Fruit fly (Drosophila melanogaster) whole organism, pupa: ENCODE results near the gene gro.
A peak's percentile ranks its signal among the peaks of the same experiment; 100 is the strongest.

Experiments used
- CG10348 ChIP-seq: fragments of 200-800 bp; sonication (Bioruptor generic); IDR thresholded peaks from 2 replicates; pipeline ENCODE4 v1.3.6; 2022; ENCODE audit warnings: missing biosample characterization, missing genetic modification characterization
- CG12605 ChIP-seq: fragments of 200-800 bp; sonication (Bioruptor generic); IDR thresholded peaks from 2 replicates; pipeline ENCODE4 v1.3.6; 2022; ENCODE audit warnings: missing biosample characterization, missing genetic modification characterization
- CG13204 ChIP-seq: fragments of 200-800 bp; sonication (Bioruptor generic); optimal IDR thresholded peaks from 2 replicates; lab custom pipeline; 2018; ENCODE audit warnings: missing biosample characterization, mild to moderate bottlenecking, missing genetic modification characterization, moderate library complexity
- CG14655 ChIP-seq: fragments of 200-800 bp; sonication (Bioruptor generic); optimal IDR thresholded peaks from 3 replicates; lab custom pipeline; 2017; ENCODE audit warnings: mild to moderate bottlenecking, missing biosample characterization, missing genetic modification reagents, missing genetic modification characterization
- CG15710 ChIP-seq: fragments of 200-800 bp; sonication (Bioruptor generic); optimal IDR thresholded peaks from 2 replicates; lab custom pipeline; 2018; ENCODE audit warnings: missing biosample characterization, mild to moderate bottlenecking, missing genetic modification characterization, moderate library complexity
- CG17806 ChIP-seq: fragments of 200-800 bp; sonication (Bioruptor generic); optimal IDR thresholded peaks from 2 replicates; lab custom pipeline; 2018; ENCODE audit warnings: missing biosample characterization, mild to moderate bottlenecking, missing genetic modification characterization, moderate library complexity
- CG32121 ChIP-seq: fragments of 200-800 bp; sonication (Bioruptor generic); IDR thresholded peaks from 2 replicates; pipeline ENCODE4 v1.3.6; 2022; ENCODE audit warnings: missing biosample characterization, missing genetic modification characterization
- CG34367 ChIP-seq: fragments of 200-800 bp; sonication (Bioruptor generic); optimal IDR thresholded peaks from 2 replicates; lab custom pipeline; 2018; ENCODE audit warnings: missing biosample characterization, mild to moderate bottlenecking, missing genetic modification characterization
- CG4496 ChIP-seq: fragments of 200-800 bp; sonication (Bioruptor generic); IDR thresholded peaks from 3 replicates; pipeline ENCODE4 v1.3.6; 2022; ENCODE audit warnings: missing biosample characterization, missing genetic modification characterization
- CG8159 ChIP-seq: fragments of 200-800 bp; sonication (Bioruptor generic); optimal IDR thresholded peaks from 3 replicates; lab custom pipeline; 2018; ENCODE audit warnings: missing biosample characterization, mild to moderate bottlenecking, missing genetic modification characterization, moderate library complexity
- CG8301 ChIP-seq: fragments of 200-800 bp; sonication (Bioruptor generic); optimal IDR thresholded peaks from 2 replicates; lab custom pipeline; 2018; ENCODE audit warnings: missing biosample characterization, mild to moderate bottlenecking, missing genetic modification characterization
- CG9948 ChIP-seq: fragments of 200-800 bp; sonication (Bioruptor generic); optimal IDR thresholded peaks from 2 replicates; lab custom pipeline; 2018; ENCODE audit warnings: missing biosample characterization, mild to moderate bottlenecking, missing genetic modification characterization, moderate library complexity
- D1 ChIP-seq: fragments of 200-800 bp; sonication (Bioruptor generic); optimal IDR thresholded peaks from 2 replicates; lab custom pipeline; 2018; ENCODE audit warnings: missing biosample characterization, mild to moderate bottlenecking, missing genetic modification characterization, moderate library complexity
- EcR ChIP-seq: fragments of 200-800 bp; sonication (Bioruptor generic); optimal IDR thresholded peaks from 3 replicates; lab custom pipeline; 2019; ENCODE audit warnings: missing biosample characterization, missing genetic modification characterization, mild to moderate bottlenecking, moderate library complexity, missing genetic modification reagents
- Ets98B ChIP-seq: fragments of 200-800 bp; sonication (Bioruptor generic); IDR thresholded peaks from 2 replicates; pipeline ENCODE4 v1.3.6; 2022; ENCODE audit warnings: missing biosample characterization, missing genetic modification characterization
- Pif1A ChIP-seq: fragments of 200-800 bp; sonication (Bioruptor generic); optimal IDR thresholded peaks from 3 replicates; lab custom pipeline; 2016; ENCODE audit warnings: missing biosample characterization, missing genetic modification characterization
- Pif1B ChIP-seq: fragments of 200-800 bp; sonication (Bioruptor generic); optimal IDR thresholded peaks from 3 replicates; lab custom pipeline; 2016; ENCODE audit warnings: missing biosample characterization, missing genetic modification characterization
- Snoo ChIP-seq: fragments of 200-800 bp; sonication (Bioruptor generic); optimal IDR thresholded peaks from 3 replicates; lab custom pipeline; 2017; ENCODE audit warnings: missing biosample characterization, mild to moderate bottlenecking, missing genetic modification characterization, inconsistent platforms
- fd96Ca ChIP-seq: fragments of 200-800 bp; sonication (Bioruptor generic); IDR thresholded peaks from 3 replicates; pipeline ENCODE4 v1.3.6; 2022; ENCODE audit warnings: missing biosample characterization, missing genetic modification characterization
- gl ChIP-seq: fragments of 200-800 bp; sonication (Bioruptor generic); optimal IDR thresholded peaks from 2 replicates; lab custom pipeline; 2018; ENCODE audit warnings: missing biosample characterization, mild to moderate bottlenecking, missing genetic modification characterization
- rn ChIP-seq: fragments of 200-800 bp; sonication (Bioruptor generic); IDR thresholded peaks from 2 replicates; pipeline ENCODE4 v1.3.6; 2022; ENCODE audit warnings: missing biosample characterization, missing genetic modification characterization

Gene gro

DNA sequence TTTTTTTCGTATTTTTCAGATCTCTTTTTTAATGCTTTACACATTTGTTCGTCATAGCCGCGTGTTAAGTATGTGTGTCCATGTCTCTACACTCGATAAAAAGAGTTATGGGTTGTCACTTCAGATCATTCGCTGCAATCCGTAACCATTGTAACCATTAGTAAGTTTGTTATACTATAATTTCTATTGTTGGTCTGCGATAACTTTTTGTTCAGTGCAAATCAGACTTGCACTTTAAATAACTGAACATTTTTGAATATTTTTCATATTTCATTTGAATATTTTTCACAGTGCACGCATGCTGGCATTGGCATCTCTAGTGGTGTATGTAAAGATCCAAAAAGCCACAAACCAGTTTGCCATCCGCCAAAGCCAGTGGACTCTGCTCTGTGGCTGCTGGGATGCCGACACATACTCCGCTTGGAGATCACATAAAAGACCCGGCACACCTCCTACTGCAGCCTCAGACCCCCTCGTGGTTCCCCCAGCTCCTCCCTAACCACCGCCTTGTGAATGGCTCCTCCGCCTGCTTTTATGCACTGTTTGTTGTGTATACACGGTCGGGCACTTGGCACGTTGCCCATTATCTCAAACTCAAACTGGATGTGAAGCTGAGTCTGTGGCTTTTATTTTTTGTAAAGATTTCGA, 32.5 kb upstream of the gro start:
- TF ChIP-seq Pif1B (peak; percentile 99), CG15710 (tag; lab: Kevin White, UChicago) (peak; percentile 98), CG34367 (peak; percentile 98), Ets98B (peak; percentile 95), CG32121 (GFP tag; lab: Robert Waterston, UW) (peak; percentile 93), CG17806 (tag; lab: Kevin White, UChicago) (peak; percentile 98), EcR (GFP tag; lab: Kevin White, UChicago) (peak; percentile 64), CG10348 (GFP tag; lab: Robert Waterston, UW) (0 out of 2 replicates have a peak, but pooled peaks have one; percentile 42), CG13204 (GFP tag; lab: Kevin White, UChicago) (peak; percentile 69), CG14655 (peak; percentile 97), Snoo (tag; lab: Kevin White, UChicago) (peak; percentile 97), CG8159 (tag; lab: Kevin White, UChicago) (peak; percentile 99), rn (GFP tag; lab: Robert Waterston, UW) (peak; percentile 88), gl (peak; percentile 95), CG8301 (peak; percentile 97), CG12605 (GFP tag; lab: Robert Waterston, UW) (peak; percentile 86), fd96Ca (GFP tag; lab: Robert Waterston, UW) (peak; percentile 94), Pif1A (GFP tag; lab: Kevin White, UChicago) (peak; percentile 99), D1 (tag; lab: Kevin White, UChicago) (peak; percentile 97), CG4496 (GFP tag; lab: Robert Waterston, UW) (peak; percentile 96), CG9948 (tag; lab: Kevin White, UChicago) (peak; percentile 98)
- TF ChIP-seq, all 21 proteins: peak for 21

DNA sequence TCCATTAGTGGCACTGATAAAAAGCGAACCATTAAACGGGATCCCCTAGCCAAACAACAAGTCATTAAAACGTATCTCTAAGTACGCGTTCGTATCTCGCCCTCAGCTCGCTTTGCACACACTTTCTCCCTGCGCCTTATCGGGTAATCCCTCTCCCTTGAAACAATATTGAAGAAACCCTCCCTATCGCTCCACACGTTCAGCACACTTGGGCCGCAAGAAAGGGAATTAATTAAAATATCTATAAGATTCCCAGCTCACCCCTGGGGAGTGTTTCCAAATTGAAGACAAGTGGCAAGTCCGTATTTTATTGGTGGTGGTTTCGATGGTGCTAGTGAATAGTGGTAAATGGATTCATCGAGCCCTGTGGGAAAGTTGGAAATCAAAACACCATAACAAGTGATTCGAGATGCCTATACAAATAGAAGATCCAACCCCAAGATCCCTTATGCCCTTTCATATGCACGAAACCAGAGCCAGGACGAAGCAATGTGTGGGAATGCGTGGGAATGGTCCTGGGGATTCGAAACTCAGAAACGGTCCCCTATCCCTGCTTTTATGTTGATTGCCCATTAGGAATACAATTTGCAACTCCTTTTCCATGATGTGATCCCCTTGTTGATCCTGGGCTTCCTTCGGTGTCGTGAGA, 31.6 kb upstream of the gro start:
- no peak for TF ChIP-seq CG15710 (tag; lab: Kevin White, UChicago)
- TF ChIP-seq Pif1B: no peak
- no peak for TF ChIP-seq D1 (tag; lab: Kevin White, UChicago)
- no peak for TF ChIP-seq CG12605 (GFP tag; lab: Robert Waterston, UW)
- no peak for TF ChIP-seq CG32121 (GFP tag; lab: Robert Waterston, UW)
- no peak for TF ChIP-seq CG8301
- no peak for TF ChIP-seq fd96Ca (GFP tag; lab: Robert Waterston, UW)
- no peak for TF ChIP-seq CG13204 (GFP tag; lab: Kevin White, UChicago)

DNA sequence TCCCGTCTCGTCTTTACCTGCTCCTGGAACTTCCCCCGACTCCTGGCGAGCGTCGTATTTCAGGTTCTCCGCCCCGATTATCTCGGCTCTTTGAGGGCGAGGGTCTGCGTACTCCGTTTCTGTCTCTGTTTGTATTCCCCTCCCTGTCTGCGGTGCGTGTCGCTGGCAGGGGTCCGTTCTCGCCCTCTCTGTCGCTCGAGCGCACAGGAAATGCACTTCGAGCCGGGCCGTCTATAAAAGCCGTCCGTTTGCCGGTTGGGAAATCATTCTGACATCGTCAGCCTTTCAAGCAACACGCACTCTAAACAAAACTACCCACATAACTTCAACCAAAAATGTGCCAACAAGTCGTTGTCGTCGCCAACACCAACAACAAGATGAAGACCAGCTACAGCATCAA, 30.9 kb upstream of the gro start:
- TF ChIP-seq Snoo (tag; lab: Kevin White, UChicago) (no peak), Ets98B (no peak), CG14655 (no peak), CG17806 (tag; lab: Kevin White, UChicago) (no peak), CG8301 (no peak), EcR (GFP tag; lab: Kevin White, UChicago) (peak; percentile 57), CG34367 (no peak), CG13204 (GFP tag; lab: Kevin White, UChicago) (peak; percentile 95), Pif1B (no peak), rn (GFP tag; lab: Robert Waterston, UW) (no peak), Pif1A (GFP tag; lab: Kevin White, UChicago) (no peak), CG8159 (tag; lab: Kevin White, UChicago) (no peak), CG12605 (GFP tag; lab: Robert Waterston, UW) (no peak), gl (no peak), CG9948 (tag; lab: Kevin White, UChicago) (no peak), CG32121 (GFP tag; lab: Robert Waterston, UW) (no peak)

DNA sequence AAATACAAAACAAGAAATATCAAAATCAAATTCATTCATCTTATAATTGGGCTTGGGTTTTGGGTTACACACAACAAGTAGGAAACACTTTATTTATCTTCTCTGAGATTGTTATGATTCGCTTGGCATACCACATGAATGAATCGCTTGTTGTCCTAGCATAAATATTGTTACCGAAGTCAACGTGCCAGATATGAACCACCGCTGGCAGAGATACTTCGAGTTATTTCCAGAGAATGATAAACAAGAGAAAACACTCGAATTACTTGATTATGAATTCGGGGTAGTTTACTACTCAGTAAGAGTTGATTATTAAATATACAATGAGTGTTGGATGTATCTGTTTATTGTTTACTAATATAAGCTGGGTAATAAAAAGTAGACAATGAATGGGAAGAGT, 30.0 kb upstream of the gro start:
- TF ChIP-seq EcR (GFP tag; lab: Kevin White, UChicago) (peak; percentile 38), Pif1A (GFP tag; lab: Kevin White, UChicago) (peak; percentile 18), CG8301 (no peak)

DNA sequence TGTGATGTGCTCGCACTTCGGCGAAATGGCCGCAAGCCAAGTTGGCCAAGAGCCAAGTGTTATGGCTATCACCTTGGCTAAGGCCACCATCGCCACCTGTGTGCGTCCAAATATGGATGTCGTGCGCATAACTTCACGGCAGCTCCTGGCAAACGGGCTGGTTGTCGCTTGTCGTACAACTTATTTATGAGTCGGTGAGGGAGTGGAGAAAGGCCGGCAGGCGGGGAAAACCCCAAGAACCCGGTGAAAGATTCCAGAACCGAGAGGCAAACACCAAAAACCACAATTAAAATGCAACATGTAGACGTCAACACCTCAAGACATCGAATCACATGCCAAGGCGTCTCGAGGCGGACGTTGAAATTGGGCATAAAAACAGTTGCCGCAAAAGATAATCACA, 29.2 kb upstream of the gro start:
- TF ChIP-seq Snoo (tag; lab: Kevin White, UChicago): no peak
- no peak for TF ChIP-seq gl
- TF ChIP-seq CG32121 (GFP tag; lab: Robert Waterston, UW): no peak
- no peak for TF ChIP-seq CG13204 (GFP tag; lab: Kevin White, UChicago)
- no peak for TF ChIP-seq rn (GFP tag; lab: Robert Waterston, UW)
- no peak for TF ChIP-seq EcR (GFP tag; lab: Kevin White, UChicago)
- TF ChIP-seq CG8159 (tag; lab: Kevin White, UChicago): no peak
- TF ChIP-seq D1 (tag; lab: Kevin White, UChicago): no peak
- no peak for TF ChIP-seq CG34367
- TF ChIP-seq CG8301: no peak
- no peak for TF ChIP-seq CG15710 (tag; lab: Kevin White, UChicago)
- TF ChIP-seq CG17806 (tag; lab: Kevin White, UChicago): no peak
- TF ChIP-seq CG4496 (GFP tag; lab: Robert Waterston, UW): no peak
- no peak for TF ChIP-seq CG9948 (tag; lab: Kevin White, UChicago)
- no peak for TF ChIP-seq Pif1A (GFP tag; lab: Kevin White, UChicago)
- TF ChIP-seq Pif1B: no peak
